Worm (Caenorhabditis elegans) whole organism, mixed stage, embryonic: Measurements from ENCODE around the gene str-3.

Experiments used
- blmp-1 ChIP-seq: fragments of 150-350 bp; optimal IDR thresholded peaks from 2 replicates; lab custom pipeline; 2014; ENCODE audit warnings: missing biosample characterization, missing genetic modification characterization
- ces-1 ChIP-seq: fragments of 150-350 bp; optimal IDR thresholded peaks from 2 replicates; lab custom pipeline; 2014; ENCODE audit warnings: missing biosample characterization, missing genetic modification reagents, missing genetic modification characterization
- elt-3 ChIP-seq: fragments of 150-350 bp; optimal IDR thresholded peaks from 2 replicates; lab custom pipeline; 2014; ENCODE audit warnings: missing biosample characterization, missing genetic modification characterization
- lin-13 ChIP-seq: fragments of 150-350 bp; optimal IDR thresholded peaks from 2 replicates; lab custom pipeline; 2014; ENCODE audit warnings: missing biosample characterization, missing genetic modification characterization
- lin-32 ChIP-seq: fragments of 200-800 bp; sonication (Bioruptor generic); optimal IDR thresholded peaks from 2 replicates; lab custom pipeline; 2018; ENCODE audit warnings: mild to moderate bottlenecking, missing genetic modification characterization, missing compliant biosample characterization
- lsy-2 ChIP-seq: fragments of 150-350 bp; optimal IDR thresholded peaks from 2 replicates; lab custom pipeline; 2014; ENCODE audit warnings: missing biosample characterization, missing genetic modification characterization
- mep-1 ChIP-seq: fragments of 150-350 bp; optimal IDR thresholded peaks from 2 replicates; lab custom pipeline; 2017; ENCODE audit warnings: missing biosample characterization, missing genetic modification reagents, missing genetic modification characterization, inconsistent platforms
- nhr-237 ChIP-seq: fragments of 150-350 bp; optimal IDR thresholded peaks from 2 replicates; lab custom pipeline; 2014; ENCODE audit warnings: missing biosample characterization, missing genetic modification characterization
- nhr-28 ChIP-seq: fragments of 150-350 bp; optimal IDR thresholded peaks from 2 replicates; lab custom pipeline; 2014; ENCODE audit warnings: missing biosample characterization, missing genetic modification characterization
- nhr-76 ChIP-seq: sonication (generic microtip); optimal IDR thresholded peaks from 2 replicates; lab custom pipeline; 2017; ENCODE audit warnings: missing biosample characterization, missing genetic modification characterization
- pha-4 ChIP-seq: fragments of 150-350 bp; optimal IDR thresholded peaks from 2 replicates; lab custom pipeline; 2018; ENCODE audit warnings: missing biosample characterization, missing genetic modification reagents, missing genetic modification characterization
- snpc-4 ChIP-seq: fragments of 150-350 bp; optimal IDR thresholded peaks from 2 replicates; lab custom pipeline; 2014; ENCODE audit warnings: missing biosample characterization, missing genetic modification characterization
- sptf-1 ChIP-seq: sonication (generic microtip); optimal IDR thresholded peaks from 2 replicates; lab custom pipeline; 2017; ENCODE audit warnings: mild to moderate bottlenecking, missing genetic modification characterization, moderate library complexity, missing compliant biosample characterization
- unc-39 ChIP-seq: fragments of 150-350 bp; optimal IDR thresholded peaks from 2 replicates; lab custom pipeline; 2014; ENCODE audit warnings: missing biosample characterization, missing genetic modification characterization

DNA sequence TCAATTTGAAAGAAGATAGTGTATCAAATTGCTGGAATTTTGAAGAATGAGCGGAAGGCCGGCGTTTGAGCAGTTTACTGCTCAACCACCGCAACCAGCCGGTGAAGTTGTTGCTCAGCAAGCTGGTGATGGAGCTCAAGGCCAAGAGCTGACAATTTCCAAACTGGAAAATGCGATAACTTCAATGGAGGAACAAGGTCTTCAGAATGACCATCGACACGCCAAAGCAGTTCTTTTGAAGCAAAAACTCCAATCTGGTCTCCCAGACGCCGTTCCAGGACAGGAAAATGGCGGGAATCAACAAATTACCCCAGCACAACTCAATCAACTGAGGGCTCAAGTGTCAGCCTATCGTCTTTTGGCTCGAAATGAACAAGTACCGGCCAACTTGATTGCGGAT lies 25.9 kb upstream of the str-3 start:
- no peak for TF ChIP-seq unc-39 (tag; lab: Kevin White, UChicago)
- no peak for TF ChIP-seq elt-3 (tag; lab: Kevin White, UChicago)
- no peak for TF ChIP-seq ces-1 (GFP tag; lab: Kevin White, UChicago)
- no peak for TF ChIP-seq nhr-237 (tag; lab: Kevin White, UChicago)
- TF ChIP-seq lin-13 (tag; lab: Kevin White, UChicago) = no peak
- TF ChIP-seq nhr-76 (tag; lab: Kevin White, UChicago) = no peak
- TF ChIP-seq lin-32 (GFP tag; lab: Kevin White, UChicago) = no peak
- TF ChIP-seq pha-4 = no peak
- TF ChIP-seq snpc-4 (tag; lab: Kevin White, UChicago) = no peak
- TF ChIP-seq mep-1 (tag; lab: Kevin White, UChicago) = no peak
- TF ChIP-seq lsy-2 (tag; lab: Kevin White, UChicago) = no peak
- no peak for TF ChIP-seq nhr-28 (tag; lab: Kevin White, UChicago)
- TF ChIP-seq sptf-1 (tag; lab: Kevin White, UChicago) = no peak
- no peak for TF ChIP-seq blmp-1 (tag; lab: Kevin White, UChicago)
